Worm (Caenorhabditis elegans) whole organism, L3 larva: ENCODE data around the gene let-19.

Source experiments
- ama-1 ChIP-seq: fragments of 150-350 bp; optimal IDR thresholded peaks from 2 replicates; lab custom pipeline; 2018
- ceh-28 ChIP-seq: fragments of 150-350 bp; optimal IDR thresholded peaks from 2 replicates; lab custom pipeline; 2014; ENCODE audit warnings: missing biosample characterization, missing genetic modification reagents, missing genetic modification characterization
- ceh-82 ChIP-seq: fragments of 150-350 bp; optimal IDR thresholded peaks from 2 replicates; lab custom pipeline; 2014; ENCODE audit warnings: missing biosample characterization, missing genetic modification characterization
- ceh-9 ChIP-seq: sonication (generic microtip); optimal IDR thresholded peaks from 2 replicates; lab custom pipeline; 2018; ENCODE audit warnings: missing biosample characterization, missing genetic modification characterization
- egl-27 ChIP-seq: sonication (generic microtip); optimal IDR thresholded peaks from 4 replicates; lab custom pipeline; 2017; ENCODE audit warnings: missing biosample characterization, missing genetic modification reagents, missing genetic modification characterization
- elt-1 ChIP-seq: fragments of 150-350 bp; optimal IDR thresholded peaks from 2 replicates; lab custom pipeline; 2014; ENCODE audit warnings: missing biosample characterization, missing genetic modification characterization
- elt-2 ChIP-seq: sonication (generic microtip); optimal IDR thresholded peaks from 2 replicates; lab custom pipeline; 2016; ENCODE audit warnings: missing genetic modification reagents, mild to moderate bottlenecking, missing genetic modification characterization, missing compliant biosample characterization
- elt-3 ChIP-seq, 3 experiments: fragments of 150-350 bp in 1 of 3; sonication (generic microtip) in 2 of 3; optimal IDR thresholded peaks; 2 replicates in 2 of 3; 4 replicates in 1 of 3; lab custom pipeline; 2014 to 2017; ENCODE audit warnings: missing biosample characterization in 3 of 3, missing genetic modification characterization in 3 of 3
- eor-1 ChIP-seq, 2 experiments: fragments of 150-350 bp; optimal IDR thresholded peaks; 2 replicates each; lab custom pipeline; 2014 to 2018; ENCODE audit warnings: missing biosample characterization in 2 of 2, missing genetic modification characterization in 2 of 2
- fkh-2 ChIP-seq: fragments of 150-350 bp; optimal IDR thresholded peaks from 2 replicates; lab custom pipeline; 2014; ENCODE audit warnings: missing biosample characterization, missing genetic modification reagents, missing genetic modification characterization
- fos-1 ChIP-seq: fragments of 150-350 bp; optimal IDR thresholded peaks from 2 replicates; lab custom pipeline; 2014; ENCODE audit warnings: missing biosample characterization, missing genetic modification characterization
- lin-15B ChIP-seq: fragments of 150-350 bp; optimal IDR thresholded peaks from 2 replicates; lab custom pipeline; 2014; ENCODE audit warnings: missing biosample characterization, missing genetic modification characterization
- lin-39 ChIP-seq: fragments of 150-350 bp; optimal IDR thresholded peaks from 2 replicates; lab custom pipeline; 2018; ENCODE audit warnings: missing biosample characterization, missing genetic modification reagents, missing genetic modification characterization
- mdl-1 ChIP-seq: fragments of 150-350 bp; optimal IDR thresholded peaks from 2 replicates; lab custom pipeline; 2014; ENCODE audit warnings: missing biosample characterization, missing genetic modification characterization
- mml-1 ChIP-seq: fragments of 150-350 bp; sonication (generic microtip); optimal IDR thresholded peaks from 3 replicates; lab custom pipeline; 2014; ENCODE audit warnings: missing biosample characterization, missing genetic modification characterization
- nhr-12 ChIP-seq: fragments of 150-350 bp; optimal IDR thresholded peaks from 2 replicates; lab custom pipeline; 2014; ENCODE audit warnings: missing biosample characterization, missing genetic modification characterization
- nhr-23 ChIP-seq: fragments of 150-350 bp; optimal IDR thresholded peaks from 2 replicates; lab custom pipeline; 2014; ENCODE audit warnings: missing biosample characterization, missing genetic modification reagents, missing genetic modification characterization
- nhr-237 ChIP-seq: fragments of 150-350 bp; optimal IDR thresholded peaks from 2 replicates; lab custom pipeline; 2014; ENCODE audit warnings: missing biosample characterization, missing genetic modification characterization
- nhr-25 ChIP-seq: sonication (generic microtip); optimal IDR thresholded peaks from 2 replicates; lab custom pipeline; 2017; ENCODE audit warnings: missing biosample characterization, missing genetic modification characterization
- nhr-43 ChIP-seq: sonication (generic microtip); optimal IDR thresholded peaks from 2 replicates; lab custom pipeline; 2016; ENCODE audit warnings: mild to moderate bottlenecking, missing genetic modification characterization, missing compliant biosample characterization; ENCODE audit not compliant: poor library complexity, severe bottlenecking
- pha-4 ChIP-seq: fragments of 150-350 bp; optimal IDR thresholded peaks from 2 replicates; lab custom pipeline; 2014; ENCODE audit warnings: missing biosample characterization, missing genetic modification reagents, missing genetic modification characterization
- pqm-1 ChIP-seq: fragments of 150-350 bp; optimal IDR thresholded peaks from 2 replicates; lab custom pipeline; 2017; ENCODE audit warnings: missing biosample characterization, missing genetic modification characterization, inconsistent platforms
- skn-1 ChIP-seq: fragments of 150-350 bp; optimal IDR thresholded peaks from 2 replicates; lab custom pipeline; 2014; ENCODE audit warnings: missing biosample characterization, missing genetic modification characterization
- tbx-2 ChIP-seq: sonication (generic microtip); optimal IDR thresholded peaks from 2 replicates; lab custom pipeline; 2016; ENCODE audit warnings: mild to moderate bottlenecking, missing genetic modification characterization, missing compliant biosample characterization
- unc-39 ChIP-seq: sonication (generic microtip); optimal IDR thresholded peaks from 4 replicates; lab custom pipeline; 2017; ENCODE audit warnings: missing biosample characterization, missing genetic modification characterization
- unc-62 ChIP-seq: fragments of 150-350 bp; sonication (generic microtip); optimal IDR thresholded peaks from 4 replicates; lab custom pipeline; 2014; ENCODE audit warnings: missing biosample characterization, missing genetic modification reagents, missing genetic modification characterization
- zag-1 ChIP-seq: fragments of 150-350 bp; optimal IDR thresholded peaks from 2 replicates; lab custom pipeline; 2014; ENCODE audit warnings: missing biosample characterization, missing genetic modification characterization
- ztf-11 ChIP-seq: fragments of 150-350 bp; optimal IDR thresholded peaks from 2 replicates; lab custom pipeline; 2014; ENCODE audit warnings: missing biosample characterization, missing genetic modification characterization
- ztf-4 ChIP-seq: fragments of 150-350 bp; optimal IDR thresholded peaks from 2 replicates; lab custom pipeline; 2014; ENCODE audit warnings: missing biosample characterization, missing genetic modification characterization

Gene let-19

DNA sequence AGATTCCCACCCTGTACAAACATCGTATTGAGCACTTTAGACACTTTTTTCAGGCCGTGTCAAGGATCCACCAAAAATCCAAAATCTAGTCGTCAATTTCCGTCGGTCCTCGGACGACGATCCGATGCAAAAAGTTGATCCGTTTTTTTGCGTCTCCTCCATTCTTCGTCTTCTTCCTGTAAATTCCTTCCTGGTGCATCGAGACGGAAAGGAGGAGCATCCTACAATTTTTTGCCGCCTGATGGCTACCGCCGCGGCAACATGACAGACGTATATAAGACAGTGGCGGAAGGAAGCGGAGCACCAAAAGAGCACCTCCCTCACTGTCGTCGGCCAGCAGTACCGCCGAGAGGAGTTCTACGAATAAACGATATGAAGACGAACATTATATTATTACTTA, 30.1 kb downstream of the let-19 start, which contains the start of gene appg-2:
appg-2 (plus strand) TSS at position 301 of the 400 bp plus-strand sequence.
- TF ChIP-seq tbx-2 (no peak), elt-3 (tag; optimal IDR thresholded peaks at IDR 0.05; lab: Kevin White, UChicago) (no peak), zag-1 (tag; lab: Kevin White, UChicago) (no peak), ceh-9 (tag; lab: Kevin White, UChicago) (no peak), pqm-1 (tag; lab: Kevin White, UChicago) (no peak), egl-27 (tag; lab: Kevin White, UChicago) (no peak), skn-1 (tag; lab: Kevin White, UChicago) (no peak), lin-15B (tag; lab: Kevin White, UChicago) (no peak), nhr-12 (tag; lab: Kevin White, UChicago) (no peak), nhr-237 (tag; lab: Kevin White, UChicago) (no peak), fos-1 (tag; lab: Kevin White, UChicago) (no peak)
- TF ChIP-seq, all 47 proteins: peak for 0

DNA sequence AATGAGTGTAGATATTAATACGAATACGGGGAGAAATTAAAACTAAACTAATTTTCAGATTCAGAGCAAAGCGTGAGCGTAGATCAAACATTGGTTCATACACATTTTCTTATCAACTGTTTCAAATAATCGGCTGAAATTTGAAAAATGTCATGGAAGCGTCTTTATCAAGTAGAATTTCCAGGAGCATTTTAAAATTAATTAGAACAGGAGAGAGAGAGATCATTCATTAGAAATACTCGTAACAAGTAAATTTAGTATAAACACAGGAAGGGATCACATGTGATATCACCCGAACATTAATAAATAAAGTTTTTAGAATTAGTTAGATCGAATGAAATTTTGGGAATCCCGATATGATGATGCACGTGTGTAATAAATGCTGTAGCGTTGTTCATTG, 36.1 kb downstream of the let-19 start, which contains the start of gene pho-13:
pho-13 (minus strand) TSS at position 101 of the 400 bp plus-strand sequence.
- TF ChIP-seq eor-1 (tag; optimal IDR thresholded peaks at IDR 0.05; lab: Kevin White, UChicago) (no peak), elt-2 (peak; percentile 6)

DNA sequence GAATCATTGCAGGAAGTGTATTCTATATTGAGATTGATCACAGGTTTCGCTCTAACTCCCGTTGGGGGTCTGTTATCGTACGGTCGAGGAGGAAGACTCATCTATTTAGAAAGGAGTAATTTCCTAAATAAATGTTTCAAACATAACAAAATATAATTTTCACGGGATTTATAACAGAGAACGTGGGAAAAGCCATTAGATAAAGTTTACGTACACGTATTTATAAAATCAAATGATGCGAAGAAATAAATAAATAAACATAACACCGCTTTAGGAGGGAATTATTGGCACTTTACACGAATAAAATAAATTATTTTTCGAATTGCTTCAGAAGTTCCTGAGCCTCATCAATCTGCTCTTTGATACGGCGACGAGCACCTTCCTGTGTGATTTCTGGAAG, 37.7 kb downstream of the let-19 start, which contains the start of gene F07H5.10:
F07H5.10 (minus strand) TSS at position 101 of the 400 bp plus-strand sequence.
- TF ChIP-seq ztf-11 (tag; lab: Kevin White, UChicago) (no peak), elt-3 (tag; optimal IDR thresholded peaks at IDR 0.05; lab: Kevin White, UChicago) (no peak), zag-1 (tag; lab: Kevin White, UChicago) (no peak), egl-27 (tag; lab: Kevin White, UChicago) (no peak), mdl-1 (no peak), ceh-82 (tag; lab: Kevin White, UChicago) (no peak), lin-39 (tag; lab: Kevin White, UChicago) (no peak), nhr-237 (tag; lab: Kevin White, UChicago) (no peak), ztf-4 (no peak), ama-1 (lab: Kevin White, UChicago) (no peak), elt-1 (tag; lab: Kevin White, UChicago) (no peak), unc-62 (GFP tag; lab: Kevin White, UChicago) (no peak), ceh-28 (no peak), nhr-23 (no peak), fos-1 (tag; lab: Kevin White, UChicago) (no peak)
- TF ChIP-seq, all 47 proteins: peak for 0

DNA sequence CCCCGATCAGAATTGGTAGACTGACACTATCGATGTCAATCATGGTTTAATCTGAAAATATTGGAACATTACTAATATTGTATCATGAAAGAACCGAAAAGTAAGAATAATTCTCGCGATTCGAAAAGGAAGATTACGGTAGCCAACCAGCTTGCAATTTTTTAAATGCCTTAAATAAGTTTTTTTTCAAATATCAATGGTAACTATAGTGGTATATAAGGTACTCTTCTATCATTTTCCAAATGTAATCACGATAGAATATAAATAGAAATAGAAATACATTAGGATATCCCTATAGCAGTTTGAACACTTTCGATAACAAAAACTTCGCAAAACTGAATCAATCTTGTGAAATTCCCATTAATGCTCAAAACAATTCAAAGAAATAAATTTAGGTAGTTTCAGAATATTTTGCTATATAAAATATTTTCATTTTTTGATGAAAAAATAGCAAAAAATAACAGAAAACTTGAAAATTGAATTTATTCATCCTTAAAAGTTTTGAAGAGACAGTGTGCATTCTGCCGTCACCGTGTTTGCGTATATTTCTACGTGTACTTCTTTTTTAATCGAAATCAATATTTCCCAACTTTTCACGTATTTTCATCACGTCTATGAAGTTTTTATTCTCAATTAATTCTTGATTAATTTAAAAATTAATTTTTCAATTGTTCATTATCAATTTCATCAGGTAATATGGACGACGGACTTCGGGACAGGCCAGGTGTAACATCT, 40.1 kb downstream of the let-19 start, which contains the start of the genes F46C5.9 and rer-1:
F46C5.9 (minus strand) TSS at position 51 of the 735 bp plus-strand sequence.
rer-1 (plus strand) TSS at position 692 of the 735 bp plus-strand sequence.
- TF ChIP-seq ceh-9 (tag; lab: Kevin White, UChicago) (no peak), nhr-23 (peak; percentile 7), ztf-11 (tag; lab: Kevin White, UChicago) (no peak), pha-4 (peak; percentile 66), nhr-43 (tag; lab: Kevin White, UChicago) (no peak), unc-39 (tag; lab: Kevin White, UChicago) (no peak), ceh-82 (tag; lab: Kevin White, UChicago) (no peak), fkh-2 (no peak)

DNA sequence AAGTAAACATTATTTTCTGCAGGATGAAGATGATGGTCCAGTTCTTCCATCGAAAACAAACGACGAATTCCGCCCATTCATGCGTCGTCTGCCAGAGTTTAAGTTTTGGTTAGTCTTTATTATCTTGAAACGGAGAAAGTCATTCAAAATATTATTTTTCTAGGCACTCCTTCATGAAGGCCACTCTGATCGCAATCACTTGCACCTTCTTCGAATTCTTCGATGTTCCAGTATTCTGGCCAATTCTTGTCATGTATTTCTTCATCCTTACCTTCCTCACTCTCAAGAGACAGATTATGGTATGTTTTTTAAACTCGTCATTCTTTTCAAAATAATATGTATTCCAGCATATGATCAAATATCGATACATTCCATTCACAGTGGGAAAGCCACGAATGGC, 41.0 kb downstream of the let-19 start:
- TF ChIP-seq nhr-25 (tag; lab: Kevin White, UChicago) (peak; percentile 3), mml-1 (tag; lab: Kevin White, UChicago) (no peak), ama-1 (lab: Kevin White, UChicago) (peak; percentile 91), nhr-43 (tag; lab: Kevin White, UChicago) (peak; percentile 9), fkh-2 (no peak), lin-39 (tag; lab: Kevin White, UChicago) (peak; percentile 23)

DNA sequence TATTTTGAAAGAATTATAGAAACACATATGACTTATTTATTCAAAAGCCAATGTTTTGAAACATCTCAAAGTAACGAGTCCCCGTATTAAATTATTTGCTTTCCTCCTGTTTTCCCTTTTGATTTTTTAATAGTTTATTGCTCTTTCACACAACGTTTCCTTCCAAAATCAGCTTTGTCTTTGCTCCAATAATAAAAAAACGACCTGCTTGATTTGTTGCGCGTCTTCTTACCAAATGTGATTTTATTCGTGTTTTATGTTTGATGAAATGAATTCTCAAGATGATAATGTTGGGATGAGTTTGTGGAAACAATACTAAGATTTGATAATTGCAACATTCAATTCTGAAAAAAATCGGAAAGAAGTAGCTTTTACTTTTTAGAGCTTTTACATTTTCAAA, 41.6 kb downstream of the let-19 start:
- TF ChIP-seq fkh-2 (no peak), nhr-43 (tag; lab: Kevin White, UChicago) (no peak)
- TF ChIP-seq, all 47 proteins: peak for 0
